Fruit fly (Drosophila melanogaster) whole organism, wandering third instar larva: ENCODE data around the gene REPTOR.

ENCODE experiments used
- Abd-B ChIP-seq: fragments of >200 bp; optimal IDR thresholded peaks from 2 replicates; lab custom pipeline; 2017; ENCODE audit warnings: missing biosample characterization, missing genetic modification characterization
- CG32264 ChIP-seq: fragments of 200-800 bp; sonication (Bioruptor generic); optimal IDR thresholded peaks from 2 replicates; lab custom pipeline; 2016; ENCODE audit warnings: missing biosample characterization, missing genetic modification characterization
- CG9705 ChIP-seq: fragments of 200-800 bp; sonication (Bioruptor generic); optimal IDR thresholded peaks from 2 replicates; lab custom pipeline; 2018; ENCODE audit warnings: missing biosample characterization, mild to moderate bottlenecking, missing genetic modification characterization
- CrebA ChIP-seq: fragments of 200-800 bp; sonication (Bioruptor generic); optimal IDR thresholded peaks from 2 replicates; lab custom pipeline; 2016; ENCODE audit warnings: missing biosample characterization, mild to moderate bottlenecking, missing genetic modification characterization, borderline replicate concordance
- Dfd ChIP-seq: fragments of >200 bp; optimal IDR thresholded peaks from 2 replicates; lab custom pipeline; 2017; ENCODE audit warnings: missing biosample characterization, missing genetic modification characterization
- Dif ChIP-seq: fragments of 200-275, 200-300 bp; sonication (Bioruptor generic); optimal IDR thresholded peaks from 2 replicates; lab custom pipeline; 2018; ENCODE audit warnings: missing biosample characterization, missing genetic modification characterization; ENCODE audit not compliant: partially characterized antibody
- GATAd ChIP-seq: sonication (Bioruptor generic); optimal IDR thresholded peaks from 2 replicates; lab custom pipeline; 2016; ENCODE audit warnings: missing biosample characterization, missing genetic modification characterization
- HLH106 ChIP-seq: fragments of 200-800 bp; optimal IDR thresholded peaks from 3 replicates; lab custom pipeline; 2019; ENCODE audit warnings: missing biosample characterization, mild to moderate bottlenecking, missing genetic modification characterization, moderate library complexity
- Hnf4 ChIP-seq: fragments of 200-800 bp; sonication (Bioruptor generic); optimal IDR thresholded peaks from 2 replicates; lab custom pipeline; 2016; ENCODE audit warnings: missing biosample characterization, mild to moderate bottlenecking, missing genetic modification characterization
- Hr78 ChIP-seq: fragments of >200 bp; optimal IDR thresholded peaks from 2 replicates; lab custom pipeline; 2017; ENCODE audit warnings: missing biosample characterization, missing genetic modification characterization
- Hr83 ChIP-seq: fragments of 200-300 bp; sonication (Bioruptor generic); optimal IDR thresholded peaks from 2 replicates; lab custom pipeline; 2016; ENCODE audit warnings: missing biosample characterization, mild to moderate bottlenecking, missing genetic modification characterization, moderate library complexity; ENCODE audit not compliant: poor library complexity, severe bottlenecking
- Jra ChIP-seq: sonication (Bioruptor generic); optimal IDR thresholded peaks from 2 replicates; lab custom pipeline; 2016; ENCODE audit warnings: missing biosample characterization, missing genetic modification characterization
- Mio ChIP-seq: sonication (Bioruptor generic); optimal IDR thresholded peaks from 2 replicates; lab custom pipeline; 2016; ENCODE audit warnings: missing biosample characterization, missing genetic modification characterization
- Myc ChIP-seq: fragments of >200 bp; optimal IDR thresholded peaks from 2 replicates; lab custom pipeline; 2017
- N ChIP-seq: fragments of >200 bp; optimal IDR thresholded peaks from 2 replicates; lab custom pipeline; 2018; ENCODE audit warnings: missing biosample characterization, missing external identifiers, missing genetic modification characterization
- OdsH ChIP-seq: fragments of 200-800 bp; sonication (Bioruptor generic); optimal IDR thresholded peaks from 2 replicates; lab custom pipeline; 2016; ENCODE audit warnings: missing biosample characterization, mild to moderate bottlenecking, missing genetic modification characterization
- Rel ChIP-seq, 2 experiments: fragments of 200-800 bp; sonication (Bioruptor generic) in 1 of 2; optimal IDR thresholded peaks; 2 replicates in 1 of 2; 3 replicates in 1 of 2; lab custom pipeline; 2016 to 2019; ENCODE audit warnings: mild to moderate bottlenecking in 2 of 2, missing biosample characterization in 2 of 2, missing genetic modification characterization in 2 of 2, moderate library complexity in 1 of 2
- Sp1 ChIP-seq: fragments of 200-800 bp; sonication (Bioruptor generic); optimal IDR thresholded peaks from 3 replicates; lab custom pipeline; 2019; ENCODE audit warnings: missing biosample characterization, mild to moderate bottlenecking, missing genetic modification characterization, moderate library complexity
- Vsx2 ChIP-seq: fragments of 200-300, 225-300 bp; sonication (Bioruptor generic); optimal IDR thresholded peaks from 2 replicates; lab custom pipeline; 2018; ENCODE audit warnings: missing biosample characterization, missing genetic modification characterization; ENCODE audit not compliant: partially characterized antibody
- br ChIP-seq: fragments of 200-800 bp; sonication (Bioruptor generic); optimal IDR thresholded peaks from 2 replicates; lab custom pipeline; 2016; ENCODE audit warnings: missing biosample characterization, missing genetic modification characterization
- brk ChIP-seq: fragments of 200-800 bp; sonication (Bioruptor generic); optimal IDR thresholded peaks from 2 replicates; lab custom pipeline; 2016; ENCODE audit warnings: missing biosample characterization, mild to moderate bottlenecking, missing genetic modification characterization
- dl ChIP-seq, 2 experiments: fragments of 175-275, 200-275 bp in 1 of 2; fragments of 200-275 bp in 1 of 2; sonication (Bioruptor generic); optimal IDR thresholded peaks; lab custom pipeline; 2018; ENCODE audit warnings: mild to moderate bottlenecking in 2 of 2, missing biosample characterization in 2 of 2, missing genetic modification characterization in 2 of 2, moderate library complexity in 2 of 2; ENCODE audit not compliant: partially characterized antibody in 2 of 2, insufficient read depth in 1 of 2
- dmrt93B ChIP-seq: fragments of 200-800 bp; sonication (Bioruptor generic); optimal IDR thresholded peaks from 2 replicates; lab custom pipeline; 2018; ENCODE audit warnings: missing biosample characterization, mild to moderate bottlenecking, missing genetic modification characterization
- dsf ChIP-seq: sonication (Bioruptor generic); optimal IDR thresholded peaks from 2 replicates; lab custom pipeline; 2016; ENCODE audit warnings: missing biosample characterization, missing genetic modification characterization, borderline replicate concordance
- ey ChIP-seq: fragments of 200-800 bp; sonication (Bioruptor generic); optimal IDR thresholded peaks from 2 replicates; lab custom pipeline; 2016; ENCODE audit warnings: missing biosample characterization, missing genetic modification characterization
- foxo ChIP-seq, 2 experiments: fragments of 200-800 bp; sonication (Bioruptor generic); optimal IDR thresholded peaks; 2 replicates in 1 of 2; 3 replicates in 1 of 2; lab custom pipeline; 2016 to 2017; ENCODE audit warnings: missing biosample characterization in 2 of 2, missing genetic modification characterization in 2 of 2
- fru ChIP-seq: fragments of 200-800 bp; sonication (Bioruptor generic); optimal IDR thresholded peaks from 3 replicates; lab custom pipeline; 2016; ENCODE audit warnings: missing biosample characterization, mild to moderate bottlenecking, missing genetic modification characterization
- h ChIP-seq: fragments of 200-800 bp; sonication (Bioruptor generic); optimal IDR thresholded peaks from 3 replicates; lab custom pipeline; 2016; ENCODE audit warnings: missing biosample characterization, mild to moderate bottlenecking, missing genetic modification characterization
- jim ChIP-seq: fragments of 175-275, 200-325 bp; sonication (Bioruptor generic); optimal IDR thresholded peaks from 2 replicates; lab custom pipeline; 2016; ENCODE audit warnings: missing biosample characterization, mild to moderate bottlenecking, missing genetic modification characterization
- pan ChIP-seq: fragments of >200 bp; optimal IDR thresholded peaks from 2 replicates; lab custom pipeline; 2017
- psq ChIP-seq: fragments of 200-800 bp; sonication (Bioruptor generic); optimal IDR thresholded peaks from 3 replicates; lab custom pipeline; 2017; ENCODE audit warnings: missing biosample characterization, mild to moderate bottlenecking, missing genetic modification characterization, moderate library complexity
- rgr ChIP-seq: fragments of 200-800 bp; sonication (Bioruptor generic); optimal IDR thresholded peaks from 3 replicates; lab custom pipeline; 2016; ENCODE audit warnings: missing biosample characterization, mild to moderate bottlenecking, missing genetic modification characterization
- sage ChIP-seq: fragments of 200-800 bp; sonication (Bioruptor generic); optimal IDR thresholded peaks from 2 replicates; lab custom pipeline; 2016; ENCODE audit warnings: missing biosample characterization, mild to moderate bottlenecking, missing genetic modification characterization
- sv ChIP-seq: fragments of 200-800 bp; sonication (Bioruptor generic); optimal IDR thresholded peaks from 3 replicates; lab custom pipeline; 2016; ENCODE audit warnings: missing biosample characterization, missing genetic modification characterization
- tai ChIP-seq: sonication (Bioruptor generic); optimal IDR thresholded peaks from 2 replicates; lab custom pipeline; 2016; ENCODE audit warnings: missing biosample characterization, missing genetic modification characterization
- usp ChIP-seq: fragments of >200 bp; optimal IDR thresholded peaks from 2 replicates; lab custom pipeline; 2017; ENCODE audit warnings: missing biosample characterization, missing genetic modification characterization

The REPTOR gene

dm6 chr3R:24626667-24627066 lies 44.0 kb upstream of the REPTOR start:
- no peak for TF ChIP-seq Rel (GFP tag; optimal IDR thresholded peaks at IDR 0.05; lab: Kevin White, UChicago)
- peak; percentile 78 for TF ChIP-seq Rel (tag; optimal IDR thresholded peaks at IDR 0.05; lab: Kevin White, UChicago)
- no peak for TF ChIP-seq br (GFP tag; lab: Kevin White, UChicago)

- TF ChIP-seq Sp1 (GFP tag; lab: Kevin White, UChicago) (no peak), fru (peak; percentile 8), Hr83 (GFP tag; lab: Kevin White, UChicago) (no peak), Hnf4 (no peak), Rel (GFP tag; optimal IDR thresholded peaks at IDR 0.05; lab: Kevin White, UChicago) (no peak), Rel (tag; optimal IDR thresholded peaks at IDR 0.05; lab: Kevin White, UChicago) (no peak), sv (GFP tag; lab: Kevin White, UChicago) (no peak), foxo (GFP tag; optimal IDR thresholded peaks at IDR 0.05; lab: Kevin White, UChicago) (peak in 1 of 2 experiments; percentile 17), pan (lab: Kevin White, UChicago) (no peak), Dfd (GFP tag; lab: Kevin White, UChicago) (no peak), h (GFP tag; lab: Kevin White, UChicago) (peak; percentile 11), OdsH (GFP tag; lab: Kevin White, UChicago) (peak; percentile 6), Mio (GFP tag; lab: Kevin White, UChicago) (no peak), sage (GFP tag; lab: Kevin White, UChicago) (no peak), dsf (no peak), HLH106 (peak; percentile 7), rgr (GFP tag; lab: Kevin White, UChicago) (peak; percentile 18), Abd-B (no peak), br (GFP tag; lab: Kevin White, UChicago) (peak; percentile 42), brk (GFP tag; lab: Kevin White, UChicago) (no peak), dl (GFP tag; optimal IDR thresholded peaks at IDR 0.05; lab: Kevin White, UChicago; ENCODE audit: insufficient read depth in 1 of 2, partially characterized antibody in 2 of 2) (no peak), GATAd (GFP tag; lab: Kevin White, UChicago) (no peak), tai (GFP tag; lab: Kevin White, UChicago) (no peak), ey (peak; percentile 53), CG9705 (GFP tag; lab: Kevin White, UChicago) (no peak), dmrt93B (GFP tag; lab: Kevin White, UChicago) (no peak), CG32264 (GFP tag; lab: Kevin White, UChicago) (no peak), Vsx2 (GFP tag; lab: Kevin White, UChicago) (no peak), Hr78 (GFP tag; lab: Kevin White, UChicago) (no peak), usp (GFP tag; lab: Kevin White, UChicago) (no peak), Myc (lab: Kevin White, UChicago) (no peak), Dif (GFP tag; lab: Kevin White, UChicago) (no peak), jim (no peak), Jra (no peak), psq (GFP tag; lab: Kevin White, UChicago) (no peak), CrebA (no peak), N (no peak)
Observed at dm6 chr3R:24626003-24626486, 43.4 kb upstream of the REPTOR start.

DNA sequence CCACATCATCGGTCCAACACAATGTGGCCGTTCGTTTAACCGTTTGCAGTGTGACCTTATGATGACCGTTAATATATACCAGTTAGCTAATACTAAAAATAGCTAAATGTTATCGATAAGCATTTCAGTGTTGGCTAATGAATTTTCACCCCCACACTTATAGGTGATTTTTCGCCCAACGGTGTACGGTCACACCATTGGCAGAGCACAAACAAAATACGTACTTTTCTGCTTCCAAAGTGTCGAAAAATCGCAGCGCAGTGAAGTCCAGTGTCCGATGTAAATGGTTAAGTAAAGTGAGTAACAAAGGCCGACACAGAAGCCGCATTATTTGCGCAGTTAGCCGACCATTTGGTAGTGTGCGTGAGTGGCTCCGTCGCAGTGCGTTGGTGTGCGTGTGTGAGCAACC lies 42.9 kb upstream of the REPTOR start, which contains the start of the genes Syx18 and atl:
Syx18 (minus strand) TSS at position 46 of the 409 bp plus-strand sequence.
atl (plus strand) TSS at position 155 of the 409 bp plus-strand sequence.
- no peak for TF ChIP-seq dsf
- TF ChIP-seq Sp1 (GFP tag; lab: Kevin White, UChicago): peak; percentile 42
- peak; percentile 72 for TF ChIP-seq h (GFP tag; lab: Kevin White, UChicago)
- TF ChIP-seq GATAd (GFP tag; lab: Kevin White, UChicago): no peak
- no peak for TF ChIP-seq pan (lab: Kevin White, UChicago)
- no peak for TF ChIP-seq dmrt93B (GFP tag; lab: Kevin White, UChicago)
- peak in 1 of 2 experiments; percentile 30 for TF ChIP-seq foxo (GFP tag; optimal IDR thresholded peaks at IDR 0.05; lab: Kevin White, UChicago)
- peak; percentile 32 for TF ChIP-seq Myc (lab: Kevin White, UChicago)
- peak; percentile 24 for TF ChIP-seq Hr83 (GFP tag; lab: Kevin White, UChicago)
- TF ChIP-seq Rel (GFP tag; optimal IDR thresholded peaks at IDR 0.05; lab: Kevin White, UChicago): no peak
- TF ChIP-seq Rel (tag; optimal IDR thresholded peaks at IDR 0.05; lab: Kevin White, UChicago): peak; percentile 77
